Fruit fly (Drosophila melanogaster): ENCODE data around the gene Hacd2.

- TF ChIP-seq psq (GFP tag; optimal IDR thresholded peaks at IDR 0.05) (no peak), h (GFP tag; optimal IDR thresholded peaks at IDR 0.05) (no peak), CG32264 (GFP tag; optimal IDR thresholded peaks at IDR 0.05) (no peak), lola (GFP tag; optimal IDR thresholded peaks at IDR 0.05) (no peak), usp (GFP tag; optimal IDR thresholded peaks at IDR 0.05) (no peak), Hnf4 (GFP tag; optimal IDR thresholded peaks at IDR 0.05) (no peak), dl (GFP tag; optimal IDR thresholded peaks at IDR 0.05; ENCODE audit: insufficient read depth in 1 of 2, partially characterized antibody in 2 of 2) (no peak), br (GFP tag; optimal IDR thresholded peaks at IDR 0.05) (no peak), Dif (GFP tag; optimal IDR thresholded peaks at IDR 0.05; ENCODE audit: partially characterized antibody) (no peak)
Measured at dm6 chr2L:13412219-13412618, 33.2 kb downstream of the Hacd2 start, which contains the start of gene Flad2.
